Fruit fly (Drosophila melanogaster) whole organism, wandering third instar larva: Measurements from ENCODE around the gene Ccp84Af.

Experiments
- Dfd ChIP-seq: fragments of >200 bp; optimal IDR thresholded peaks from 2 replicates; lab custom pipeline; 2017; ENCODE audit warnings: missing biosample characterization, missing genetic modification characterization
- GATAd ChIP-seq: sonication (Bioruptor generic); optimal IDR thresholded peaks from 2 replicates; lab custom pipeline; 2016; ENCODE audit warnings: missing biosample characterization, missing genetic modification characterization
- Hr78 ChIP-seq: fragments of >200 bp; optimal IDR thresholded peaks from 2 replicates; lab custom pipeline; 2017; ENCODE audit warnings: missing biosample characterization, missing genetic modification characterization
- h ChIP-seq: fragments of 200-800 bp; sonication (Bioruptor generic); optimal IDR thresholded peaks from 3 replicates; lab custom pipeline; 2016; ENCODE audit warnings: missing biosample characterization, mild to moderate bottlenecking, missing genetic modification characterization
- jim ChIP-seq: fragments of 175-275, 200-325 bp; sonication (Bioruptor generic); optimal IDR thresholded peaks from 2 replicates; lab custom pipeline; 2016; ENCODE audit warnings: missing biosample characterization, mild to moderate bottlenecking, missing genetic modification characterization
- pan ChIP-seq: fragments of >200 bp; optimal IDR thresholded peaks from 2 replicates; lab custom pipeline; 2017
- usp ChIP-seq: fragments of >200 bp; optimal IDR thresholded peaks from 2 replicates; lab custom pipeline; 2017; ENCODE audit warnings: missing biosample characterization, missing genetic modification characterization

DNA sequence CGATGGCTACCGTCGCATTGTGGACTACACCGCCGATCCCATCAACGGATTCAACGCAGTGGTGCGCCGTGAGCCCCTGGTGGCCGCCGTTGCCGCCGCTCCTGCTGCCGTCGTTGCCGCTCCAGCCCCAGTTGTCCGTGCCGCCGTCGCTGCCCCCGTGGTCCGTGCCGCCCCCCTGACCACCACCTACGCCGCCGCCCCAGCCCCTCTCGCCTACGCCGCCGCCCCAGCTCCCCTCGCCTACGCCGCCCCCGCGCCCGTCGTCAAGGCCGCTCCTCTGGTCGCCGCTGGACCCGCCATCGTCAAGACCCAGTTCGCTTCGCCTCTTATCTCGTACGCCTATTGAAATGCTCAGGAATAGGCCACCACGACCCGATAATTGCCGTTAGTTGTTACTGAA lies 2.8 kb downstream of the Ccp84Af start:
- no peak for TF ChIP-seq Hr78 (GFP tag; lab: Kevin White, UChicago)
- no peak for TF ChIP-seq jim (GFP tag; lab: Kevin White, UChicago)
- no peak for TF ChIP-seq usp (GFP tag; lab: Kevin White, UChicago)
- TF ChIP-seq h: no peak
- TF ChIP-seq pan (lab: Kevin White, UChicago): no peak
- TF ChIP-seq GATAd (GFP tag; lab: Kevin White, UChicago): no peak
- peak; percentile 85 for TF ChIP-seq Dfd (GFP tag; lab: Kevin White, UChicago)
